Fruit fly (Drosophila melanogaster): ENCODE results near the gene CG45413.

CG45413 gene

DNA sequence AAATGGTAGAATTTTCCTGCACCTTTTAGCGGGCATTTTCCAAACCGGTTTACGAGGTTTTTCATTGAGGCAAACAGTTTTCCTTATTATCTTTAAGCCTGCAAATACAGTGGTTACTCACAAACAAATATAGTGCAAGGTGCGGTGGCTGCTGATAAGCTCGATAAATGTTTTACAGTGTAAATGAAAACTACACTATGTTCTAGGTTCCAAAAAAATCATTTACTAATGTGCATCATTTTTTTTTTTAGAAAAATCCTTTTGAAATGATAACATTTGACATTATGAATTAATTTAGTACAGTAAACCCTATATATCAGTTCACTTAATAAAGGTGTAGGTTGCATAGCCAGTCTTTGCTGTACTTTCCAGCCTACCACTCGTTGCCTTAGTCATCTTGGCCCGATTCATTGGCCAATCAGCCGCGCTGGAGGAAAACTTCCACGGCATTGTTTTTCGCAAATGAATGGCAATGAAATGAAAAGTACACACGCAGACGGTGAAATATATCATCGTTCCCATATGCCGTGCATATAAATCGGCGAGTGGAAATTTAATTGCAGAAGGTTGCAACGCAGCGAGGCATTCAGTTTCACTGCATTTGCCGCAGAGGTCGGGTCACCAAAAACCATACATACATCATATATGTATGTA is 46.4 kb upstream of the CG45413 start (continued):
- TF ChIP-seq rib (GFP tag; IDR thresholded peaks at IDR 0.05) (no peak), CG10147 (GFP tag; optimal IDR thresholded peaks at IDR 0.05) (no peak), CG10274 (GFP tag; optimal IDR thresholded peaks at IDR 0.05) (no peak), CG1602 (GFP tag; optimal IDR thresholded peaks at IDR 0.05) (no peak), gsb (GFP tag; IDR thresholded peaks at IDR 0.05) (no peak), CG33213 (GFP tag; optimal IDR thresholded peaks at IDR 0.05) (no peak), CG13424 (tag; optimal IDR thresholded peaks at IDR 0.05) (no peak), CG2712 (tag; optimal IDR thresholded peaks at IDR 0.05) (peak; percentile 28), Chrac-16 (GFP tag; optimal IDR thresholded peaks at IDR 0.05) (peak; percentile 31), Dip3 (GFP tag; optimal IDR thresholded peaks at IDR 0.05) (no peak), CG11398 (GFP tag; optimal IDR thresholded peaks at IDR 0.05) (no peak), Mrtf (GFP tag; IDR thresholded peaks at IDR 0.05) (no peak), Sox102F (GFP tag; optimal IDR thresholded peaks at IDR 0.05) (peak; percentile 52), tx (GFP tag; optimal IDR thresholded peaks at IDR 0.05) (no peak), CG4282 (GFP tag; optimal IDR thresholded peaks at IDR 0.05) (no peak), CG7745 (tag; optimal IDR thresholded peaks at IDR 0.05) (no peak), CG2875 (GFP tag; optimal IDR thresholded peaks at IDR 0.05) (no peak), eve (GFP tag; optimal IDR thresholded peaks at IDR 0.05) (peak in 1 of 2 experiments; percentile 78), CG31365 (tag; optimal IDR thresholded peaks at IDR 0.05) (no peak), row (GFP tag; IDR thresholded peaks at IDR 0.05) (peak; percentile 54), stc (GFP tag; IDR thresholded peaks at IDR 0.05) (no peak), Poxn (GFP tag; IDR thresholded peaks at IDR 0.05) (no peak), prd (optimal IDR thresholded peaks at IDR 0.05) (no peak), prd (GFP tag; IDR thresholded peaks at IDR 0.05) (peak; percentile 5; the same call in 1 of the 3 replicates), Mad (GFP tag; optimal IDR thresholded peaks at IDR 0.05) (no peak), grau (tag; optimal IDR thresholded peaks at IDR 0.05) (peak; percentile 88), Hr3 (GFP tag; optimal IDR thresholded peaks at IDR 0.05) (no peak), CG12155 (GFP tag; optimal IDR thresholded peaks at IDR 0.05) (peak; percentile 3), sd (tag; optimal IDR thresholded peaks at IDR 0.05) (no peak), CG12391 (tag; optimal IDR thresholded peaks at IDR 0.05) (peak; percentile 16), org-1 (GFP tag; optimal IDR thresholded peaks at IDR 0.05) (no peak), Adf1 (GFP tag; IDR thresholded peaks at IDR 0.05) (no peak), CG10267 (tag; optimal IDR thresholded peaks at IDR 0.05) (no peak), az2 (GFP tag; optimal IDR thresholded peaks at IDR 0.05) (peak; percentile 22), lmd (GFP tag; IDR thresholded peaks at IDR 0.05) (peak; percentile 34; the same call in 1 of the 2 replicates), dmrt11E (tag; optimal IDR thresholded peaks at IDR 0.05) (peak; percentile 27), CG1529 (GFP tag; optimal IDR thresholded peaks at IDR 0.05) (no peak), odd (GFP tag; optimal IDR thresholded peaks at IDR 0.05) (no peak), Doc2 (GFP tag; IDR thresholded peaks at IDR 0.05) (no peak), Side (GFP tag; optimal IDR thresholded peaks at IDR 0.05) (no peak), CG32532 (GFP tag; IDR thresholded peaks at IDR 0.05) (0 out of 2 replicates have a peak, but pooled peaks have one; percentile 21), Blimp-1 (GFP tag; optimal IDR thresholded peaks at IDR 0.05) (no peak), HHEX (GFP tag; optimal IDR thresholded peaks at IDR 0.05) (no peak), bsh (GFP tag; optimal IDR thresholded peaks at IDR 0.05) (peak in 1 of 2 experiments; percentile 43), CG10462 (GFP tag; optimal IDR thresholded peaks at IDR 0.05) (no peak), CG13775 (GFP tag; optimal IDR thresholded peaks at IDR 0.05) (no peak), CG11085 (GFP tag; IDR thresholded peaks at IDR 0.05) (no peak), CG8944 (GFP tag; optimal IDR thresholded peaks at IDR 0.05) (no peak)

All from whole organism, embryonic.